Worm (Caenorhabditis elegans) whole organism, midembryonic: ENCODE measurements around the gene lgc-29.

Source experiments
- T22C8.4 ChIP-seq: fragments of 200-800 bp; sonication (Bioruptor generic); IDR thresholded peaks from 2 replicates; pipeline ENCODE4 v1.3.6; 2022; ENCODE audit warnings: missing genetic modification characterization, missing compliant biosample characterization
- cog-1 ChIP-seq: sonication (generic microtip); optimal IDR thresholded peaks from 2 replicates; lab custom pipeline; 2016; ENCODE audit warnings: missing genetic modification characterization, missing compliant biosample characterization
- flt-1 ChIP-seq: fragments of 200-800 bp; sonication (Bioruptor generic); IDR thresholded peaks from 2 replicates; pipeline ENCODE4 v1.3.6; 2022; ENCODE audit warnings: missing genetic modification characterization, missing compliant biosample characterization
- klf-2 ChIP-seq: fragments of 200-800 bp; sonication (Bioruptor generic); conservative IDR thresholded peaks from 2 replicates; pipeline ENCODE4 v1.3.6; 2022; ENCODE audit warnings: missing genetic modification reagents, missing genetic modification characterization, missing compliant biosample characterization
- ref-1 ChIP-seq: fragments of 200-800 bp; sonication (Bioruptor generic); conservative IDR thresholded peaks from 2 replicates; pipeline ENCODE4 v1.3.6; 2022; ENCODE audit warnings: missing genetic modification reagents, missing genetic modification characterization, missing compliant biosample characterization
- tab-1 ChIP-seq: fragments of 200-800 bp; sonication (Bioruptor generic); IDR thresholded peaks from 2 replicates; pipeline ENCODE4 v1.3.6; 2022; ENCODE audit warnings: missing genetic modification characterization, missing compliant biosample characterization
- ztf-23 ChIP-seq: fragments of 200-800 bp; sonication (Bioruptor generic); IDR thresholded peaks from 2 replicates; pipeline ENCODE4 v1.3.6; 2022; ENCODE audit warnings: missing genetic modification reagents, missing genetic modification characterization, missing compliant biosample characterization
- ztf-29 ChIP-seq: fragments of 200-800 bp; sonication (Bioruptor generic); IDR thresholded peaks from 2 replicates; pipeline ENCODE4 v1.3.6; 2022; ENCODE audit warnings: missing genetic modification reagents, missing genetic modification characterization, missing compliant biosample characterization

DNA sequence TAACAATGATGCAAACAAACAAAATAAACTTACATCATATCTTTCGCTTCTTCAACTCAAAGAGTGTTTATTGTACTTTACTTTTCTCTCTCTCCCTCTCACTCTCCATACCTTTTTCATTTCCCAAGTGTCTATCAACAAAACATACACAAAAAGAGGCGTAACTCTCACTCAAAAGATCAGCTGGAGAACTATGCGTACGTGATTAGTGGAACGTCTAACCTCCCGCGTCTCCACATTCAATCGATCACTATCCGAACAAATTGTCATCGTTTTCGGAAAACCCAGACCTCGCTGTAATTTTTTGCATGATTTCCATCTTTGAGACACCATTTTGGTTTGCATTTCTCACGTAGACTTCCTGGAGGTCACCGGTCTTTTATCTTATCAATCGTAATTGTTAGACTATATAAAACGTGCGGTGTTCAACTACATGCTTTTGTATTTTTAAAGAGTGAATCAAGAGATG is 7.3 kb upstream of the lgc-29 start, which contains the start of gene nhr-57:
- TF ChIP-seq ztf-23 (GFP tag; lab: Robert Waterston, UW) (no peak), flt-1 (GFP tag; lab: Robert Waterston, UW) (no peak), klf-2 (no peak), T22C8.4 (GFP tag; lab: Robert Waterston, UW) (no peak), cog-1 (no peak), ztf-29 (GFP tag; lab: Robert Waterston, UW) (no peak), ref-1 (GFP tag; lab: Robert Waterston, UW) (no peak), tab-1 (no peak)
